Worm (Caenorhabditis elegans) whole organism, late embryonic: ENCODE data around the gene Y46G5A.15.
A peak's percentile ranks its signal among the peaks of the same experiment; 100 is the strongest.
"Not testable (repeated sequence)": the region's sequence is repeated elsewhere in the genome, so short reads cannot be mapped to it uniquely, and the experiment has no call there.

Experiments used
- ceh-19 ChIP-seq: fragments of 200-800 bp; sonication (Bioruptor generic); optimal IDR thresholded peaks from 2 replicates; lab custom pipeline; 2018; ENCODE audit warnings: mild to moderate bottlenecking, missing genetic modification characterization, missing compliant biosample characterization
- ceh-22 ChIP-seq: sonication (generic microtip); optimal IDR thresholded peaks from 2 replicates; lab custom pipeline; 2017; ENCODE audit warnings: missing biosample characterization, missing genetic modification characterization
- ceh-34 ChIP-seq: sonication (generic microtip); optimal IDR thresholded peaks from 2 replicates; lab custom pipeline; 2016; ENCODE audit warnings: mild to moderate bottlenecking, missing genetic modification characterization, missing compliant biosample characterization
- ceh-48 ChIP-seq: sonication (generic microtip); optimal IDR thresholded peaks from 2 replicates; lab custom pipeline; 2016; ENCODE audit warnings: missing genetic modification characterization, inconsistent platforms, missing compliant biosample characterization
- ceh-6 ChIP-seq: fragments of 200-800 bp; sonication (Bioruptor generic); optimal IDR thresholded peaks from 2 replicates; lab custom pipeline; 2018; ENCODE audit warnings: mild to moderate bottlenecking, missing genetic modification characterization, missing compliant biosample characterization
- dmd-4 ChIP-seq: sonication (generic microtip); optimal IDR thresholded peaks from 2 replicates; lab custom pipeline; 2016; ENCODE audit warnings: borderline replicate concordance, missing genetic modification characterization, missing compliant biosample characterization
- ets-4 ChIP-seq: sonication (generic microtip); optimal IDR thresholded peaks from 2 replicates; lab custom pipeline; 2016; ENCODE audit warnings: missing genetic modification characterization, missing compliant biosample characterization
- hlh-13 ChIP-seq: fragments of 200-800 bp; sonication (Bioruptor generic); optimal IDR thresholded peaks from 2 replicates; lab custom pipeline; 2018; ENCODE audit warnings: mild to moderate bottlenecking, missing genetic modification characterization, missing compliant biosample characterization
- hlh-30 ChIP-seq: sonication (generic microtip); optimal IDR thresholded peaks from 2 replicates; lab custom pipeline; 2017; ENCODE audit warnings: antibody characterized with exemption, missing genetic modification characterization, missing compliant biosample characterization; ENCODE audit not compliant: insufficient read depth
- lim-6 ChIP-seq: sonication (generic microtip); optimal IDR thresholded peaks from 2 replicates; lab custom pipeline; 2016; ENCODE audit warnings: missing genetic modification characterization, missing compliant biosample characterization
- madf-2 ChIP-seq: sonication (generic microtip); optimal IDR thresholded peaks from 2 replicates; lab custom pipeline; 2017; ENCODE audit warnings: missing genetic modification characterization, missing compliant biosample characterization
- nfya-1 ChIP-seq: sonication (generic microtip); optimal IDR thresholded peaks from 2 replicates; lab custom pipeline; 2017; ENCODE audit warnings: missing genetic modification characterization, mild to moderate bottlenecking, missing compliant biosample characterization, antibody characterized with exemption, moderate library complexity
- nhr-232 ChIP-seq: sonication (generic microtip); optimal IDR thresholded peaks from 2 replicates; lab custom pipeline; 2016; ENCODE audit warnings: missing genetic modification characterization, missing compliant biosample characterization
- pat-9 ChIP-seq: fragments of 200-800 bp; sonication (Bioruptor generic); optimal IDR thresholded peaks from 2 replicates; lab custom pipeline; 2018; ENCODE audit warnings: mild to moderate bottlenecking, missing genetic modification characterization, moderate library complexity, missing compliant biosample characterization
- pros-1 ChIP-seq: fragments of 150-350 bp; optimal IDR thresholded peaks from 2 replicates; lab custom pipeline; 2014; ENCODE audit warnings: missing biosample characterization, missing genetic modification reagents, missing genetic modification characterization
- ref-2 ChIP-seq: sonication (generic microtip); optimal IDR thresholded peaks from 2 replicates; lab custom pipeline; 2016; ENCODE audit warnings: missing genetic modification characterization, missing compliant biosample characterization
- rnt-1 ChIP-seq: sonication (generic microtip); optimal IDR thresholded peaks from 2 replicates; lab custom pipeline; 2016; ENCODE audit warnings: missing genetic modification characterization, missing compliant biosample characterization
- sdc-2 ChIP-seq: sonication (generic microtip); optimal IDR thresholded peaks from 2 replicates; lab custom pipeline; 2016; ENCODE audit warnings: missing genotype, missing genetic modification characterization, missing compliant biosample characterization
- sox-2 ChIP-seq: fragments of 200-800 bp; sonication (Bioruptor generic); IDR thresholded peaks from 2 replicates; pipeline ENCODE4 v1.3.6; 2022; ENCODE audit warnings: missing genetic modification reagents, missing genetic modification characterization, missing compliant biosample characterization
- ttx-3 ChIP-seq: sonication (generic microtip); optimal IDR thresholded peaks from 2 replicates; lab custom pipeline; 2016; ENCODE audit warnings: missing genetic modification reagents, missing genetic modification characterization, missing compliant biosample characterization
- unc-3 ChIP-seq, 2 experiments: fragments of 200-800 bp in 1 of 2; sonication (Bioruptor generic) in 1 of 2; sonication (generic microtip) in 1 of 2; conservative IDR thresholded peaks in 1 of 2; optimal IDR thresholded peaks in 1 of 2; 2 replicates each; pipeline versions ENCODE4 v1.3.6 to Lab custom; 2016 to 2022; ENCODE audit warnings: missing compliant biosample characterization in 2 of 2, missing genetic modification characterization in 2 of 2, missing genetic modification reagents in 1 of 2
- unc-42 ChIP-seq: sonication (generic microtip); optimal IDR thresholded peaks from 2 replicates; lab custom pipeline; 2016; ENCODE audit warnings: missing genotype, missing genetic modification characterization, missing compliant biosample characterization
- zip-5 ChIP-seq: sonication (generic microtip); optimal IDR thresholded peaks from 2 replicates; lab custom pipeline; 2016; ENCODE audit warnings: missing genetic modification characterization, missing compliant biosample characterization

Gene Y46G5A.15

DNA sequence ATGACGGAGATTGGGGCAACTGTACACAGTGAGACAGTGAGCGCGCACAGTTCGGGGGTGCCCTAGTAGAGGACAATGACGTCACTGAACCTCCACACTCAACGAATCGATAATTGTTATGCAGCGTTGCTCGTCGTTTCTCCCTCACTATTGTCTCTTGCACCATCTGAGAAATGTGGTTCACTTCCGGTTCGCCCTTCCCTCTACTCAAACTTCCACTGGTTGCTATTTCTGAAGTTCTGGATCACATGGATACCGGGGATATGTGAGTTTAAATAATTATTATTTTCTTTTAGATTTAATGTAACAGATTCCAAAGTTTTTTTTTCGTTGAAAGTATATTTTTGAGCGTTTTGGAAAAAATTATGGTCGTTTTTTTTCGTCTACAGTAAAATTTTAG lies 29.0 kb downstream of the Y46G5A.15 start, which contains the start of the genes Y46G5A.7 and Y46G5A.8:
TSS of gene Y46G5A.7 (minus strand) at position 153 of the 400 bp plus-strand sequence.
TSS of gene Y46G5A.8 (plus strand) at position 159 of the 400 bp plus-strand sequence.
- no peak for TF ChIP-seq ets-4
- no peak for TF ChIP-seq zip-5 (tag; lab: Kevin White, UChicago)

DNA sequence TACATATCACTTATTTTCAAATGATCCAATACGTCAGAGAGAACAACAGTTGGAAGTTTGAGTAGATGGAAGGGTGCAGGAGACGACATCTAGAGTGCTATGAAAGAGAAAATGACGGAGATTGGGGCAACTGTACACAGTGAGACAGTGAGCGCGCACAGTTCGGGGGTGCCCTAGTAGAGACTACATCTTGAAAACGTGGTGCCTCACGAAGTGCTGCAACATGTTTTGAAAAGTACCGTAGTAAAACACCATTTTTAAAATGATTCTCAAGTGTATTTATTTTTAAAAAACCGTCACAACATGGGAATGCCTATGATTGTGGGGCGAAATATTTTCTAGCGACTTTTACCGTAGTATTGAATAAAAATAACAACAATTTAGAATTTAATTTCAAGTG lies 31.5 kb downstream of the Y46G5A.15 start, which contains the start of gene Y46G5A.39:
TSS of gene Y46G5A.39 (minus strand) at position 101 of the 400 bp plus-strand sequence.
- not testable (repeated sequence) for TF ChIP-seq ref-2, sox-2, ceh-6
- TF ChIP-seq, all 69 proteins: peak for 0; not testable (repeated sequence) for 69

DNA sequence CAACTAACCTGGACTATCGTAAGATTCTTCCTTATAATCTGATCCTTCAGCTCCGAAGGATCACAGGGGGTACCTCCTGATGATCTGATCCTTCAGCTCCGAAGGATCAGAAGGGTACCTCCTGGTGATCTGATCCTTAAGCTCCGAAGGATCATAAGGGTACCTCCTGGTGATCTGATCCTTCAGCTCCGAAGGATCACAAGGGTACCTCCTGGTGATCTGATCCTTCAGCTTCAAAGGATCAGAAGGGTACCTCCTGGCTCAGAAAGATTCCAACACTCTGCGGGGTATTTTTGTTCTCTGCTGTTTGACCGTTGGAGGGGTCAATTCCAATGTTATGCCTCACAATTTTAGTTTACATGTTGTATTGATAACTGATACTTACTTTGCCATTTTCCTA lies 35.5 kb downstream of the Y46G5A.15 start:
- 0 out of 2 replicates have a peak, but pooled peaks have one; percentile 4 for TF ChIP-seq unc-3 (GFP tag; conservative IDR thresholded peaks at IDR 0.05; lab: Robert Waterston, UW)
- TF ChIP-seq unc-3 (tag; optimal IDR thresholded peaks at IDR 0.05; lab: Kevin White, UChicago), result not testable (repeated sequence)

DNA sequence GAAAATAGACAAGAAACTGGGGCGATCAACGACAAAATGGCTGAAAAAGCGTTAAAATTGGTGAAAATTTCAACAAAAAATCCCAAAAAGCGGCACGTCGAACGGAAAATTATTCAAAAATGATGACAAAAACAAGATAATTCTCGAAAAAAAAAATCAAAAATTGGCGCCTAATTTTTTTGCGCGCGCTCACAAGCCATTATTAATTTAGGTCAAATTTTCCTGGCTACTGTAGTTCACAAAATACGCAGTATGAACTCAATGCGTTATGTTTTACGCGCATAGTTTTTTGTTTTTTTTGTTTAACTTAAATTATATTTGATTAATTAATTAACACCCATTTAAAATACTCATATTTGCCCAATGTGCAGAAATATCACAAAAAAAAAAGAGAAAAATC lies 45.9 kb downstream of the Y46G5A.15 start:
- TF ChIP-seq hlh-13 (GFP tag; lab: Kevin White, UChicago) (no peak), rnt-1 (tag; lab: Kevin White, UChicago) (no peak), ceh-19 (GFP tag; lab: Kevin White, UChicago) (no peak), dmd-4 (tag; lab: Kevin White, UChicago) (no peak), nhr-232 (tag; lab: Kevin White, UChicago) (no peak), ceh-22 (no peak), sdc-2 (tag; lab: Kevin White, UChicago) (no peak), pat-9 (tag; lab: Kevin White, UChicago) (no peak)

DNA sequence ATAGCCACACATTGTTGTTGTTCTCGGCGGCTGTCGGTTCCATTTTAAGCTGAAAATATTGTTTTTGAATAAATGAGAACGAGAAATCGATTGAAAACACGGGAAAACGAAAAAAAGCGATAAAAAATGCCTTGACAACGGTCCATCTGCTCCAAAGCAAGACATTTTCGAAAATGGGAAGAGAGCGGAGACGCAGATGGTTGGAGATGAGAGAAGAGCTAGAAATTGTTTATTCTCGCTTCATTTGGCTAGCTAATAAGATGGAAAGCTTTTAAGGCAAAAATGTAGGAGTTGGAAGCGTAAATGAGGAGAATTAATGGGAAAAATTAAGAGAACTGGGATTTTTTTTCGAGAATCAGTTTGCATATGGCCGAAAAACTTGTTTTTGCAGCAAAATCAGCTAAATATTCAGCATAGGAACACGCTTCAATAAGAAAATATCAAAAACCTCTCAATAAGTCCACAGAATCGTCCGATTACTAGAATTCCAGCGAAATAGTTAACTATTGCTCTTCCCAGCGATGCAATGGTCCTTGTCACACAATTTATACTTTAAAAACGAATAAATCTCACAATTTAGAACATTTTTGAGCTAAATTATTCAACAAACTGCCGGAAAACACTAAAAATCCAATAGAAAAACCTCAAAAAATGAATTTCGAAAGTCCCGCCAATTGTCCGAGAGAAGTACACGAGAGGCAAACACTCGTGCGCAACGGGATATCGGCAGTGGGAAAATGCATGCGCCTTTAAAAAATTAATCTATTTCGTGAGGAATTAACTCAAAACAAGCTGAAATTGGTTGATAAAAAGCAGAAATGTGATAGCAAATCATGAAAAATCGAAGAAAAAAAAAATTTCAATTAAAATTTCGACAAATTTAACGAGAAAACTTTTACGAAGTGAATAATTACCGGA lies 46.7 kb downstream of the Y46G5A.15 start, which contains the start of gene pisy-1:
TSS of gene pisy-1 (minus strand) at position 51 of the 918 bp plus-strand sequence.
- no peak for TF ChIP-seq lim-6 (tag; lab: Kevin White, UChicago)
- peak; percentile 64 for TF ChIP-seq hlh-30
- TF ChIP-seq unc-42, result peak; percentile 60
- peak; percentile 48 for TF ChIP-seq nfya-1

DNA sequence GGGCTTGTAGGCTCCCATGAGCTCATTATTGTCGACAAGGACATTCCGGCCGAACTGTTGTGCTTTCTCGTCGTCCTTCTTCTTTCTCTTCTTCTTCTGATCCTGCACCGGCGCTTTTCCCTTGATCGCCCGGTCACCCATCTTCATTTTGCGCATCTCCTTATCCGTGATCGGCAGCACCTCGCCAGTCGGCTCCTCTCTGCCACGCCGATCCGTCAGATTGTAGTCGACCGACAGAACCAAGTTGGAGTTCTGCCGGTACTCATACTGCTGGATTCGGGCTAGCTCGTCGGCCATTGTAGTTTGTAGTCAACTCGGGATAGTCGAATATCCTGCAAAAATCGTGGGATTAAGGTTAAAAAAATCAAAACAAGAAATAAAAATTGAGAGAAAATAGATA lies 48.6 kb downstream of the Y46G5A.15 start, which contains the start of gene snrp-200:
TSS of gene snrp-200 (minus strand) at position 332 of the 400 bp plus-strand sequence.
- TF ChIP-seq pros-1 (tag; lab: Kevin White, UChicago) (no peak), ceh-34 (tag; lab: Kevin White, UChicago) (no peak), ttx-3 (no peak), ceh-48 (no peak), madf-2 (tag; lab: Kevin White, UChicago) (no peak), ets-4 (no peak)
